Worm (Caenorhabditis elegans): ENCODE results near the gene R02F2.10.

Gene R02F2.10

DNA sequence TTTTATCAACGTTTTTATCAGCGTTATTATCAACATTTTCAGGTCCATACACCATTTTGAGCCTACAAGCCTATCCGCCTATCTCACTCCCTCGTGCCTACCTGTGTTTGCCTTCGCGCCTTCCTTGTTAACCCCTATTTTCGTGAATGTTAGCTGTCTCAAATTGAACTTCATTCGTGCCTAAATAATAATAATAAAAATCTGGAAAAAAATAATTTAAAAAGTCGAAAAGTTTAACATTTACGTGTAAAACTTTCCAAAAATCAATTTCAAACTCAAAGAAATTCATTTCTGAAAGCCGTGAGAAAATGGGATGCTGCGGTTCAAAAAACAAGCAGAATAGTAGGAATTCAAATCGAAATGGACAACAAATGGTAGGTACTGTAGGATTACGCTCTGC, at the start of gene R02F2.10:
TSS of gene R02F2.10 (plus strand) at position 301 of the 400 bp plus-strand sequence.
- TF ChIP-seq mdl-1 (tag; optimal IDR thresholded peaks at IDR 0.05), result no peak
- TF ChIP-seq unc-55 (GFP tag; optimal IDR thresholded peaks at IDR 0.05), result no peak
- no peak for TF ChIP-seq F13H6.1 (tag; optimal IDR thresholded peaks at IDR 0.05)
- no peak for TF ChIP-seq Y55F3AM.14 (GFP tag; optimal IDR thresholded peaks at IDR 0.05)
- no peak for TF ChIP-seq dmd-4 (tag; optimal IDR thresholded peaks at IDR 0.05)
- no peak for TF ChIP-seq nhr-25 (tag; optimal IDR thresholded peaks at IDR 0.05)
- TF ChIP-seq ztf-4 (tag; optimal IDR thresholded peaks at IDR 0.05), result no peak

DNA sequence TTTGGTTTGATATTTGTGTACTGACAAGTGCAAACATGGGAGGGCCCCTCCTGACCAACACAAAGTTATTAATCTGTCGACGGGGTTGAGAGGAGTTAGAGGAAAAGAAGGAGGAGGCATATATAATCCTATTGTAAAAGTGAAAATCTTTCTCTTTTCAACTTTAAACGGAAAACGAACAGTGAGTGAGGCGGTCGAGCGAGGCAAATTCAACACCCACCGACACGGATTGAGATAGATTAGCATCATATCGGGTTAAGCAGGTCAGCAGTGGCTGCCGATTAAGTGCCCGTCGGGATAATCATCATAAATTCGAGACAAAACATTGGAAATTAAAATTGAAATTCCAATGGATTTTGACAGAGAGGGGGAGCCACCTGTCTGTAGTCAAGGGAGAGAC, 41.8 kb upstream of the R02F2.10 start:
- TF ChIP-seq lsy-2 (tag; optimal IDR thresholded peaks at IDR 0.05) (no peak), nhr-77 (tag; optimal IDR thresholded peaks at IDR 0.05) (no peak), F13H6.1 (tag; optimal IDR thresholded peaks at IDR 0.05) (no peak), Y55F3AM.14 (GFP tag; optimal IDR thresholded peaks at IDR 0.05) (no peak), egl-27 (tag; optimal IDR thresholded peaks at IDR 0.05) (no peak), elt-3 (tag; optimal IDR thresholded peaks at IDR 0.05) (no peak), C34F6.9 (tag; optimal IDR thresholded peaks at IDR 0.05) (no peak), alr-1 (tag; optimal IDR thresholded peaks at IDR 0.05) (no peak), snpc-4 (tag; optimal IDR thresholded peaks at IDR 0.05) (no peak), nhr-12 (tag; optimal IDR thresholded peaks at IDR 0.05) (no peak), ZK546.5 (tag; optimal IDR thresholded peaks at IDR 0.05) (no peak), gmeb-1 (tag; optimal IDR thresholded peaks at IDR 0.05) (no peak), lin-11 (tag; optimal IDR thresholded peaks at IDR 0.05) (no peak), zag-1 (tag; optimal IDR thresholded peaks at IDR 0.05) (no peak), nhr-21 (tag; optimal IDR thresholded peaks at IDR 0.05) (no peak)

DNA sequence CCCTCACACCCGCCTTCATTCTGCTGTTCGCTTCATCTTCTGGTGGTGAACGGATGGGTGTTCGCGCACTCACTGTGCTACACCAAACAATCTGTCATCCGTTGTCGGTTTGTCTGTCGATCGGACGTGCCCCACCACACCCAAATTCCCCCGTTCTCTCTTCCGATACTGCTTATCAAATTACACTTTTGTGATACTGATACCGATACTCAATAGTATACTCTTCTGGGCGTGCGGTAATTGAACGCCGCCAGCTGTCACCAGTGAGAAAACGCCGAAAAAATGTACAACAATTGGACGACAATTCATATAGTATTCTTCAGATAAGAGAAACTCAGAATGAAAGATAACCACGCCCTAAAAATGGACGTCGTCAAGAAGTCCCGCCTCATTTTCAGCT, 40.0 kb upstream of the R02F2.10 start:
- TF ChIP-seq nhr-23 (tag; optimal IDR thresholded peaks at IDR 0.05) (no peak), fos-1 (tag; optimal IDR thresholded peaks at IDR 0.05) (peak; percentile 35)

DNA sequence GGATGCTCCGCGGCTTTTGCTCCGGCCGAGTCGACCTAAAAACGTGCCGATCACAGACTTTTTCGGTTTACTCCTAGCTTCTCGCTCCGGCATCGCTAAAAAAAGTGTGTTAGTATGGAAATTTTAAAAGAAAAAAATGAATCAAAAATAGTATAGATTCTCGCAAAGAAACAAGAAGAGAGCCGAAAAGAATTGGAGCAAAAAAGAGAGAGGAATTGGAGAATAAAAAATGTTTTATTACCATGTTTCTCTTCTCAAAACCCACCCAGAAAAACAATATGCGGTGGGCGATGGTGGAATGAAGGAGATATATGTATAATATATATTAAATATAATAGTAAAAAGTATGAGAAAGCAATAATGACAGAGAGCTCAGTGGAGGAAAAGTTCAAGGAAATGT, 37.6 kb upstream of the R02F2.10 start, which contains the start of gene W03A5.6:
TSS of gene W03A5.6 (minus strand) at position 101 of the 400 bp plus-strand sequence.
- TF ChIP-seq nhr-12 (tag; optimal IDR thresholded peaks at IDR 0.05), result no peak
- TF ChIP-seq blmp-1 (tag; optimal IDR thresholded peaks at IDR 0.05; ENCODE audit: insufficient read depth), result no peak
- no peak for TF ChIP-seq C34F6.9 (tag; optimal IDR thresholded peaks at IDR 0.05)
- TF ChIP-seq unc-62 (GFP tag; optimal IDR thresholded peaks at IDR 0.05), result no peak

DNA sequence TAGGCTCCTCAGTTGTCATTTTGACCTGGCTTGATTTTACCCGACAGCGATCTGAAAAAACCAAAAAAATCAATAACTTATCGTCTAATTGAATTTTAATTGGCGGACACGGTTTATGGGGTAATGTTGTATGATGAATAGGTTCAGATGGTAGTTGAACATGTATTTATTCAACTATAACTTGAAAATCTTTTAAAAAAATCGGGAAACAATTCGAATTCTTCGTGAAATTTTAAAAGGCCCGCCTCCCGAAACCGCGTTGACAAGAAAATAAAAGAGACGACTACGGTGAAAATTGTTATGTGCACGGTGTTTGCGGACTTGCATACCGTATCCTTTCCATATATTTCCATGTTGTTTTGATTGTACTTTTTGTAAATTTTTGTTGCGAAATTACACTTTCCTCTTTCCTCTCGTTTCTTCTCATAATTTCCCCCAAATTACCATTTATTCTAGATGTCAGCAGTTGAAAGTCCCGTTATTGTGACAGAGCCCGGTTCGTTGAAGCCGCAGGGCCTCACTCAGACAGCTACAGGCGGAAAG, 35.3 kb upstream of the R02F2.10 start, which contains the start of the genes T24G10.2 and disl-2:
TSS of gene T24G10.2 (minus strand) at position 51 of the 543 bp plus-strand sequence.
TSS of gene disl-2 (plus strand) at position 457 of the 543 bp plus-strand sequence.
- TF ChIP-seq gmeb-1 (tag; optimal IDR thresholded peaks at IDR 0.05) (no peak), mdl-1 (tag; optimal IDR thresholded peaks at IDR 0.05) (no peak), F13H6.1 (tag; optimal IDR thresholded peaks at IDR 0.05) (peak; percentile 5), lsy-2 (tag; optimal IDR thresholded peaks at IDR 0.05) (peak; percentile 94 to 99), ztf-11 (tag; optimal IDR thresholded peaks at IDR 0.05) (no peak), C34F6.9 (tag; optimal IDR thresholded peaks at IDR 0.05) (peak; percentile 80), mab-5 (tag; optimal IDR thresholded peaks at IDR 0.05) (no peak), R02D3.7 (tag; optimal IDR thresholded peaks at IDR 0.05) (no peak), skn-1 (tag; optimal IDR thresholded peaks at IDR 0.05) (no peak), sma-9 (GFP tag; optimal IDR thresholded peaks at IDR 0.05) (peak; percentile 19), sma-9 (tag; optimal IDR thresholded peaks at IDR 0.05) (no peak), lin-13 (GFP tag; optimal IDR thresholded peaks at IDR 0.05) (peak; percentile 44), crh-2 (tag; optimal IDR thresholded peaks at IDR 0.05) (peak; percentile 41), fos-1 (tag; optimal IDR thresholded peaks at IDR 0.05) (peak; percentile 18), elt-1 (tag; optimal IDR thresholded peaks at IDR 0.05) (no peak), nhr-129 (tag; optimal IDR thresholded peaks at IDR 0.05) (peak; percentile 66), nhr-237 (tag; optimal IDR thresholded peaks at IDR 0.05) (no peak), unc-55 (GFP tag; optimal IDR thresholded peaks at IDR 0.05) (peak; percentile 85), nhr-10 (tag; optimal IDR thresholded peaks at IDR 0.05) (no peak)

Data from whole organism, L2 larva.